Fruit fly (Drosophila melanogaster): Measurements from ENCODE around the gene CG32971.

dm6 chr2L:14226694-14227093 lies 47.9 kb upstream of the CG32971 start:
- no peak for TF ChIP-seq CG13204 (GFP tag; optimal IDR thresholded peaks at IDR 0.05)
- no peak for TF ChIP-seq fd96Ca (GFP tag; IDR thresholded peaks at IDR 0.05)
- no peak for TF ChIP-seq rn (GFP tag; IDR thresholded peaks at IDR 0.05)

All from whole organism, pupa.